Worm (Caenorhabditis elegans) whole organism, L2 larva: ENCODE measurements around the gene fbxa-179.

ENCODE experiments used
- nhr-23 ChIP-seq: fragments of 150-350 bp; optimal IDR thresholded peaks from 2 replicates; lab custom pipeline; 2014; ENCODE audit warnings: missing biosample characterization, missing genetic modification reagents, missing genetic modification characterization
- skn-1 ChIP-seq: sonication (generic microtip); optimal IDR thresholded peaks from 2 replicates; lab custom pipeline; 2017; ENCODE audit warnings: missing biosample characterization, missing genetic modification characterization
- ztf-11 ChIP-seq: sonication (generic microtip); optimal IDR thresholded peaks from 2 replicates; lab custom pipeline; 2017; ENCODE audit warnings: missing biosample characterization, missing genetic modification characterization

DNA sequence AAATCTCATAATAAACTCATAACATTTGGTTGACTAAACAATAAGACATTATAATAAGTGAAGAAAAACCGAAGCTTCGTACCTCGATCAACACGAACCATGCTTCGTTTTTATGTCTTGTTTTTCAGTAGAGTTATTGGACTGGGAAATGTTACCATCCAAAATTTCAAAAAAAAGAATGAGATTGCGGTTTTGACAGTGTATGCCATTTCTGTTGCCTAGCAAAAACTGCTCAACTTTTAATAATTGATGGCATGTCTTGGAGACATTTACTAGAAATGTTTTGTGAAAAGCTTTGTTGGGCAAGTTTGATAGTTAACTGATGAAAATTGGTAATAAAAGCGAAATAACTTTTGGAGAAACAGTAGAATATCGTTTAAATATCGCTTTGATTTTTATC lies 17.4 kb downstream of the fbxa-179 start, which contains the start of gene Y60A9.1:
- TF ChIP-seq skn-1 (tag; lab: Kevin White, UChicago) (no peak), nhr-23 (no peak), ztf-11 (no peak)
